Worm (Caenorhabditis elegans): Measurements from ENCODE around the gene lelo-4.
A peak's percentile ranks its signal among the peaks of the same experiment; 100 is the strongest.

Gene lelo-4

DNA sequence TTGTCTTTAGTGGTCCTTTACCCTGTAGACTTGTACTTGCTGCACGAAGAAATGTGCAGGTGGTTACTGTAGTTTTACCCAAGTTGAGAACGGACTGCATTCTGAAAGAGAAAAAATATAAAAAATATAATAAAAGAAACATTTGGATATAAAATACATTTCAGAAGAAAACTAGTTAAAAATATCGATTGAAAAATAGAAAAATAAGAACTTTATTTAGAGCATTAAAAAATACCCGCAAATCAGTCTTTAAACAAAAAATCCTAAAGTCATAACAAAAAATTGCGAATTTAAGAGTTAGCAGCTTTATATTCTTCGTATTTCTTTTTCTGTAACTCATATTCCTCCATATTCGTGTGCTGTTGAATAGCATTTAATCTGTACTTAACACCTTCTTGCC lies 45.9 kb upstream of the lelo-4 start, which contains the start of gene C25H3.7:
C25H3.7 (minus strand) TSS at position 101 of the 400 bp plus-strand sequence.
- TF ChIP-seq aha-1 (tag) (peak; percentile 50), mdt-29 (GFP tag; IDR thresholded peaks at IDR 0.05) (no peak)

DNA sequence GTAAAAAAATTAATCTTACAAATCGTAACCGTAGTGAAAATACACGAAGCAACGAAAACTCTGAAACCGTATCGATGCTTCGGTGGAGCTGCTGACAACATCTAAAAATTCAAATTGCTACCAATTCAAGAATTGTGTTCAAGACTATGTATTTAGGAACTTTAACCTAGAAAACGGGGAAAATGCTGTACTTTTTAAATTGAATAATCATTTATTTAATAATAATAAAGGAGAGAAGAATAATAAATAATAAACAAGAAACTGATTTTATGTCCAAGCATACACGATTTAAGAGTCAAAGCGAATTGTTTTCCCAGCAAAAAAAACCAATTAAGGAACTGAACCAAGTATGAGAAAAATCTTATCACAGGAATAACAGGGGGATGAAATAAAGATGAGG lies 45.1 kb upstream of the lelo-4 start, which contains the start of gene C25H3.17:
C25H3.17 (minus strand) TSS at position 101 of the 400 bp plus-strand sequence.
- TF ChIP-seq Y105C5A.15 (GFP tag; IDR thresholded peaks at IDR 0.05) (no peak), dpl-1 (GFP tag; optimal IDR thresholded peaks at IDR 0.05) (no peak), D1046.2 (GFP tag; IDR thresholded peaks at IDR 0.05) (no peak), spr-3 (GFP tag; optimal IDR thresholded peaks at IDR 0.05) (no peak), nhr-42 (GFP tag; IDR thresholded peaks at IDR 0.05) (no peak), ztf-7 (tag; optimal IDR thresholded peaks at IDR 0.05) (no peak), zip-2 (tag; optimal IDR thresholded peaks at IDR 0.05) (no peak), nhr-11 (tag; optimal IDR thresholded peaks at IDR 0.05) (no peak), ceh-20 (GFP tag; IDR thresholded peaks at IDR 0.05) (no peak), T20F7.1 (GFP tag; optimal IDR thresholded peaks at IDR 0.05) (no peak), pqm-1 (tag; optimal IDR thresholded peaks at IDR 0.05) (no peak), hif-1 (tag; optimal IDR thresholded peaks at IDR 0.05) (no peak), nhr-237 (tag; optimal IDR thresholded peaks at IDR 0.05) (no peak), nhr-76 (tag; optimal IDR thresholded peaks at IDR 0.05) (no peak), cey-2 (tag; optimal IDR thresholded peaks at IDR 0.05; ENCODE audit: borderline replicate concordance, insufficient read depth) (no peak), unc-130 (GFP tag; optimal IDR thresholded peaks at IDR 0.05) (no peak), jun-1 (tag; optimal IDR thresholded peaks at IDR 0.05) (no peak), ztf-11 (tag; optimal IDR thresholded peaks at IDR 0.05) (no peak), nhr-111 (GFP tag; optimal IDR thresholded peaks at IDR 0.05) (no peak), daf-12 (tag; optimal IDR thresholded peaks at IDR 0.05) (no peak)

DNA sequence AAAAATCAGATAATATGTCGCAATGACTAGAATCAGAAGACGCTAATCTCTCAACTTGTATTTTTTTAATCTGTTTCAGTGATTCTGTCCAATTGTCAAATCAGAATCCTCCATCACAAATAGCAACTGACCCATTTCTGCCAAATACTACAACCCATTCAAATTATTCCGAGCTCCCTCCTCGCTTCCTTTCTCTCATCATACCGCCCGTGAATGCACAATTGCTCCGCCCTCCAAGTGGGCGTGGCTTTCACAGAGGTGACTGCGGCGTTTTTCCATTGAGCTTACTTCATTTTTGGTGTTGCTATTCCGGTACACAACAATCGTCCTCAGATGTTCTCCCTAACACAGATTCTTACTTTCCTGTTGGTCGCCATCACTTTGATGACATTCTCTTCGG lies 34.0 kb upstream of the lelo-4 start, which contains the start of gene flp-27:
flp-27 (plus strand) TSS at position 301 of the 400 bp plus-strand sequence.
- TF ChIP-seq hlh-30 (tag; optimal IDR thresholded peaks at IDR 0.05; ENCODE audit: insufficient read depth), result no peak
- TF ChIP-seq aly-2 (tag; optimal IDR thresholded peaks at IDR 0.05), result no peak
- no peak for TF ChIP-seq arid-1 (GFP tag; conservative IDR thresholded peaks at IDR 0.05)
- no peak for TF ChIP-seq lin-1 (GFP tag; IDR thresholded peaks at IDR 0.05)
- TF ChIP-seq mxl-3 (GFP tag; optimal IDR thresholded peaks at IDR 0.05), result no peak
- TF ChIP-seq rbr-2 (tag; optimal IDR thresholded peaks at IDR 0.05), result no peak
- no peak for TF ChIP-seq daf-12 (tag; optimal IDR thresholded peaks at IDR 0.05)
- no peak for TF ChIP-seq F37D6.2 (tag; optimal IDR thresholded peaks at IDR 0.05)
- no peak for TF ChIP-seq nhr-25 (tag; optimal IDR thresholded peaks at IDR 0.05; ENCODE audit: borderline replicate concordance, insufficient read depth)
- no peak for TF ChIP-seq zfp-2 (tag; optimal IDR thresholded peaks at IDR 0.05)
- no peak for TF ChIP-seq mdl-1 (tag; optimal IDR thresholded peaks at IDR 0.05)
- TF ChIP-seq tra-1 (GFP tag; IDR thresholded peaks at IDR 0.05), result no peak
- no peak for TF ChIP-seq skn-1 (tag; optimal IDR thresholded peaks at IDR 0.05)
- TF ChIP-seq lin-39 (tag; optimal IDR thresholded peaks at IDR 0.05), result no peak
- no peak for TF ChIP-seq lin-15B (tag; optimal IDR thresholded peaks at IDR 0.05)
- no peak for TF ChIP-seq egl-43 (GFP tag; IDR thresholded peaks at IDR 0.05)
- no peak for TF ChIP-seq spr-1 (tag; optimal IDR thresholded peaks at IDR 0.05)
- no peak for TF ChIP-seq lir-3 (tag; optimal IDR thresholded peaks at IDR 0.05)
- TF ChIP-seq R02D3.7 (tag; optimal IDR thresholded peaks at IDR 0.05), result no peak
- no peak for TF ChIP-seq ama-1 (optimal IDR thresholded peaks at IDR 0.05)
